Worm (Caenorhabditis elegans) whole organism, L3 larva: ENCODE results near the gene ins-23.
A peak's percentile ranks its signal among the peaks of the same experiment; 100 is the strongest.

Experiments used
- R02D3.7 ChIP-seq: fragments of 150-350 bp; optimal IDR thresholded peaks from 2 replicates; lab custom pipeline; 2014; ENCODE audit warnings: missing biosample characterization, missing genetic modification characterization
- ama-1 ChIP-seq: fragments of 150-350 bp; optimal IDR thresholded peaks from 2 replicates; lab custom pipeline; 2018
- ceh-28 ChIP-seq: fragments of 150-350 bp; optimal IDR thresholded peaks from 2 replicates; lab custom pipeline; 2014; ENCODE audit warnings: missing biosample characterization, missing genetic modification reagents, missing genetic modification characterization
- ceh-82 ChIP-seq: fragments of 150-350 bp; optimal IDR thresholded peaks from 2 replicates; lab custom pipeline; 2014; ENCODE audit warnings: missing biosample characterization, missing genetic modification characterization
- ceh-9 ChIP-seq: sonication (generic microtip); optimal IDR thresholded peaks from 2 replicates; lab custom pipeline; 2018; ENCODE audit warnings: missing biosample characterization, missing genetic modification characterization
- egl-5 ChIP-seq: fragments of 150-350 bp; optimal IDR thresholded peaks from 2 replicates; lab custom pipeline; 2017; ENCODE audit warnings: missing biosample characterization, missing genetic modification reagents, missing genetic modification characterization, inconsistent platforms
- elt-1 ChIP-seq: fragments of 150-350 bp; optimal IDR thresholded peaks from 2 replicates; lab custom pipeline; 2014; ENCODE audit warnings: missing biosample characterization, missing genetic modification characterization
- elt-3 ChIP-seq, 3 experiments: fragments of 150-350 bp in 1 of 3; sonication (generic microtip) in 2 of 3; optimal IDR thresholded peaks; 2 replicates in 2 of 3; 4 replicates in 1 of 3; lab custom pipeline; 2014 to 2017; ENCODE audit warnings: missing biosample characterization in 3 of 3, missing genetic modification characterization in 3 of 3
- eor-1 ChIP-seq, 2 experiments: fragments of 150-350 bp; optimal IDR thresholded peaks; 2 replicates each; lab custom pipeline; 2014 to 2018; ENCODE audit warnings: missing biosample characterization in 2 of 2, missing genetic modification characterization in 2 of 2
- fkh-10 ChIP-seq: sonication (generic microtip); optimal IDR thresholded peaks from 2 replicates; lab custom pipeline; 2017; ENCODE audit warnings: missing biosample characterization, missing genetic modification reagents, missing genetic modification characterization
- fos-1 ChIP-seq: fragments of 150-350 bp; optimal IDR thresholded peaks from 2 replicates; lab custom pipeline; 2014; ENCODE audit warnings: missing biosample characterization, missing genetic modification characterization
- hmg-11 ChIP-seq: sonication (generic microtip); optimal IDR thresholded peaks from 2 replicates; lab custom pipeline; 2016; ENCODE audit warnings: missing genetic modification characterization, missing compliant biosample characterization
- lin-15B ChIP-seq: fragments of 150-350 bp; optimal IDR thresholded peaks from 2 replicates; lab custom pipeline; 2014; ENCODE audit warnings: missing biosample characterization, missing genetic modification characterization
- lin-39 ChIP-seq: fragments of 150-350 bp; optimal IDR thresholded peaks from 2 replicates; lab custom pipeline; 2018; ENCODE audit warnings: missing biosample characterization, missing genetic modification reagents, missing genetic modification characterization
- lsy-12 ChIP-seq: sonication (generic microtip); optimal IDR thresholded peaks from 2 replicates; lab custom pipeline; 2016; ENCODE audit warnings: mild to moderate bottlenecking, missing genetic modification characterization, missing compliant biosample characterization
- mdl-1 ChIP-seq: fragments of 150-350 bp; optimal IDR thresholded peaks from 2 replicates; lab custom pipeline; 2014; ENCODE audit warnings: missing biosample characterization, missing genetic modification characterization
- nfya-1 ChIP-seq: sonication (generic microtip); optimal IDR thresholded peaks from 2 replicates; lab custom pipeline; 2017; ENCODE audit warnings: missing genetic modification characterization, mild to moderate bottlenecking, missing compliant biosample characterization, antibody characterized with exemption, moderate library complexity; ENCODE audit not compliant: insufficient read depth
- nhr-11 ChIP-seq: fragments of 150-350 bp; optimal IDR thresholded peaks from 2 replicates; lab custom pipeline; 2014; ENCODE audit warnings: missing biosample characterization, missing genetic modification characterization
- nhr-23 ChIP-seq: fragments of 150-350 bp; optimal IDR thresholded peaks from 2 replicates; lab custom pipeline; 2014; ENCODE audit warnings: missing biosample characterization, missing genetic modification reagents, missing genetic modification characterization
- nhr-237 ChIP-seq: fragments of 150-350 bp; optimal IDR thresholded peaks from 2 replicates; lab custom pipeline; 2014; ENCODE audit warnings: missing biosample characterization, missing genetic modification characterization
- nhr-25 ChIP-seq: sonication (generic microtip); optimal IDR thresholded peaks from 2 replicates; lab custom pipeline; 2017; ENCODE audit warnings: missing biosample characterization, missing genetic modification characterization
- nhr-28 ChIP-seq: fragments of 150-350 bp; optimal IDR thresholded peaks from 2 replicates; lab custom pipeline; 2014; ENCODE audit warnings: missing biosample characterization, missing genetic modification characterization
- nhr-43 ChIP-seq: sonication (generic microtip); optimal IDR thresholded peaks from 2 replicates; lab custom pipeline; 2016; ENCODE audit warnings: mild to moderate bottlenecking, missing genetic modification characterization, missing compliant biosample characterization; ENCODE audit not compliant: poor library complexity, severe bottlenecking
- nhr-67 ChIP-seq: fragments of 150-350 bp; optimal IDR thresholded peaks from 2 replicates; lab custom pipeline; 2014; ENCODE audit warnings: missing biosample characterization, missing genetic modification characterization
- nhr-76 ChIP-seq: fragments of 150-350 bp; sonication (generic microtip); optimal IDR thresholded peaks from 5 replicates; lab custom pipeline; 2014; ENCODE audit warnings: missing biosample characterization, missing genetic modification characterization
- nhr-77 ChIP-seq: fragments of 150-350 bp; optimal IDR thresholded peaks from 2 replicates; lab custom pipeline; 2014; ENCODE audit warnings: missing biosample characterization, missing genetic modification characterization
- pha-4 ChIP-seq: fragments of 150-350 bp; optimal IDR thresholded peaks from 2 replicates; lab custom pipeline; 2014; ENCODE audit warnings: missing biosample characterization, missing genetic modification reagents, missing genetic modification characterization
- pqm-1 ChIP-seq: fragments of 150-350 bp; optimal IDR thresholded peaks from 2 replicates; lab custom pipeline; 2017; ENCODE audit warnings: missing biosample characterization, missing genetic modification characterization, inconsistent platforms
- sea-2 ChIP-seq: fragments of 150-350 bp; sonication (generic microtip); optimal IDR thresholded peaks from 4 replicates; lab custom pipeline; 2014; ENCODE audit warnings: missing biosample characterization, missing genetic modification reagents, missing genetic modification characterization
- skn-1 ChIP-seq: fragments of 150-350 bp; optimal IDR thresholded peaks from 2 replicates; lab custom pipeline; 2014; ENCODE audit warnings: missing biosample characterization, missing genetic modification characterization
- snpc-4 ChIP-seq: fragments of 150-350 bp; optimal IDR thresholded peaks from 2 replicates; lab custom pipeline; 2014; ENCODE audit warnings: missing biosample characterization, missing genetic modification characterization
- unc-39 ChIP-seq: sonication (generic microtip); optimal IDR thresholded peaks from 4 replicates; lab custom pipeline; 2017; ENCODE audit warnings: missing biosample characterization, missing genetic modification characterization
- unc-62 ChIP-seq: fragments of 150-350 bp; sonication (generic microtip); optimal IDR thresholded peaks from 4 replicates; lab custom pipeline; 2014; ENCODE audit warnings: missing biosample characterization, missing genetic modification reagents, missing genetic modification characterization
- ztf-11 ChIP-seq: fragments of 150-350 bp; optimal IDR thresholded peaks from 2 replicates; lab custom pipeline; 2014; ENCODE audit warnings: missing biosample characterization, missing genetic modification characterization

The ins-23 gene

DNA sequence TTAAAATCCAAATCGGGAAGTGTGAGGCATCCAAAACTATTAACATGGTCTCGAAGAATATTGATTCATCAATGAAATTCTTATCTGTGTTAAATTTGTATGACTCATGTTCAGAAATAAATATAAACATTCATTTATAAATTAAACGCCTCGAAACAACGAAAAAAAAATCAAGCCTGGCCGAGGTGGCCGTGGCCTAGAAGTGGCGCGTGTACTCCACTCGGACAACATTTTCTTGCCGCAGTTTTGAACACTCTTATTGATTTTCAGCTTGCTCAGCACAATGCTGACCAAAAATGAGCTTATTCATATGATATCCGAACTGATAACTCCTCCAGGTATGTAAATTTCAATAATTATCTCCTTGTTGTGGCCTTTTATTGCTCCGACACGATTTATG is 36.1 kb downstream of the ins-23 start, which contains the start of gene ekl-6:
ekl-6 (plus strand) TSS at position 265 of the 400 bp plus-strand sequence.
- TF ChIP-seq nhr-25 (tag; lab: Kevin White, UChicago) (no peak), nhr-28 (no peak), ama-1 (no peak), nhr-43 (peak; percentile 79), nhr-76 (no peak), lsy-12 (tag; lab: Kevin White, UChicago) (peak; percentile 22), hmg-11 (peak; percentile 65), lin-15B (tag; lab: Kevin White, UChicago) (peak; percentile 48), snpc-4 (tag; lab: Kevin White, UChicago) (peak; percentile 12)

DNA sequence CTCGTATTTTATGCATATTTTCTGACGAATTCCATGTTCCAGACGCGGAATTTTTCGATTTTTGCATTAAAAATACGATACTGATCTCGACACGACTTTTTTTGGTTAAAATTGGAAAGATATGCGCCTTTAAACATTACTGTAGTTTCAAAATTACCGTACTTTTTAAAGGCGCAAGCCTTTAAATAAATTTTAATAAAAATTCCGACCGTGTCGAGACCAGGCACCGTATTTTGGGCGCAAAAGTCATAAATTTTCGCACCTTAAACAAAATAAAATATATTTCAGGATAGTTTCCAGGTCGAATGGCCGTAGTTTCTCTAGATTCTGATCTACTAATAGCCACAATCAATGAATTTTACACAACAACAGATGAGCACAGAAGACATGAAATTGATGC is 41.2 kb downstream of the ins-23 start, which contains the start of gene T16G12.6:
T16G12.6 (plus strand) TSS at position 301 of the 400 bp plus-strand sequence.
- TF ChIP-seq pha-4 (tag; lab: Kevin White, UChicago) (no peak), lin-39 (tag; lab: Kevin White, UChicago) (no peak), nhr-23 (tag; lab: Kevin White, UChicago) (no peak), nhr-67 (tag; lab: Kevin White, UChicago) (no peak), nhr-11 (tag; lab: Kevin White, UChicago) (no peak), sea-2 (GFP tag; lab: Kevin White, UChicago) (no peak), ceh-28 (tag; lab: Kevin White, UChicago) (no peak), unc-62 (GFP tag; lab: Kevin White, UChicago) (no peak), eor-1 (tag; optimal IDR thresholded peaks at IDR 0.05; lab: Kevin White, UChicago) (no peak), elt-1 (no peak), R02D3.7 (tag; lab: Kevin White, UChicago) (no peak), ztf-11 (no peak), mdl-1 (no peak), skn-1 (tag; lab: Kevin White, UChicago) (no peak), nhr-237 (no peak), nhr-77 (tag; lab: Kevin White, UChicago) (no peak), egl-5 (tag; lab: Kevin White, UChicago) (no peak), fkh-10 (GFP tag; lab: Kevin White, UChicago) (no peak)

DNA sequence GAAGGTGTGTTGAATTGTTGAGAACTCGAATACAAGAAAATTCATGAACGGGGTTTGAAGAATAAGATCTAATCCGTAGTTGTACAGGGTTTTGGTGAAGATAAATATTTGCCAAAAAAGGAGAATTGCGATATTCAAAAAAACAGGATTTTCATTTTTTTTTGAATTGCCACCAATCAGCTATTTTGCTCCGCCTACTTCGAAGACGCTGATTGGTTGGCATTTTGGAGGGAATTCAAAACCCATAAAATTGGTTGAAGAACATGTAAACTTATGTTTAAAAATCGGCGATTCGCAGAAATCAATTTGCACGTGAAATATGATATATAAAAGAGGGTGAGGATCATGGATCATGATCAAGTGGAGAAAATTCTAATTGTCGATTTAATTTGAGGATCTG is 48.0 kb downstream of the ins-23 start:
- TF ChIP-seq ceh-82 (tag; lab: Kevin White, UChicago) = no peak
- TF ChIP-seq nfya-1 = peak; percentile 92
- no peak for TF ChIP-seq pqm-1

DNA sequence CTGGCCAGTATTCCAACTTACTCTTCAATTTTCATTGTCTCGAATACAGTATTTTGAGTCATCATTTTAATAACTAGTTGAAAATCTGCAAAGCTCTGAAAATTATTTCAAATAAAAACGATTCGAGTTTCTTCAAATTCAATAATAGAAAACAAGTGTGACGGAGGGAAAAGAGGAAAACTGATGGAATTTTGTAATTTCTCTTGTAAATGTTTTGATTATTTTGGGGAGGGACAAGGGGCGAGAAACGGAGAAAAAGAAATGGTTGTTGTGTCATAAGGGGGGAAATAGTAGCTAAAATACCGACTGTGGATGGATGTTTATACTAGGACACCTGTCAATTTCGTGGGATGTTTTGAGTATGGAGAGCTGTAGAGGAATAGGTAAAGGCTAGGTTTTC is 50.1 kb downstream of the ins-23 start, which contains the start of gene T16G12.9:
T16G12.9 (minus strand) TSS at position 101 of the 400 bp plus-strand sequence.
- no peak for TF ChIP-seq elt-3 (tag; optimal IDR thresholded peaks at IDR 0.05; lab: Kevin White, UChicago)
- TF ChIP-seq nfya-1 = no peak
- no peak for TF ChIP-seq nhr-11 (tag; lab: Kevin White, UChicago)
- TF ChIP-seq ama-1 = no peak
- no peak for TF ChIP-seq R02D3.7 (tag; lab: Kevin White, UChicago)
- TF ChIP-seq lsy-12 (tag; lab: Kevin White, UChicago) = no peak
- no peak for TF ChIP-seq fos-1
- no peak for TF ChIP-seq unc-39 (tag; lab: Kevin White, UChicago)
- TF ChIP-seq ceh-9 (tag; lab: Kevin White, UChicago) = no peak
- no peak for TF ChIP-seq fkh-10 (GFP tag; lab: Kevin White, UChicago)
- no peak for TF ChIP-seq skn-1 (tag; lab: Kevin White, UChicago)
- TF ChIP-seq elt-1 = no peak
- TF ChIP-seq ceh-82 (tag; lab: Kevin White, UChicago) = no peak
- TF ChIP-seq, all 47 proteins: peak for 0
